Fruit fly (Drosophila melanogaster): ENCODE measurements around the gene CG2663.

dm6 chr3R:5429786-5430185 lies 25.9 kb upstream of the CG2663 start:
- TF ChIP-seq CG5204 (GFP tag; optimal IDR thresholded peaks at IDR 0.05) (no peak), Crg-1 (GFP tag; optimal IDR thresholded peaks at IDR 0.05) (no peak), CG12768 (GFP tag; optimal IDR thresholded peaks at IDR 0.05) (no peak), Mnt (GFP tag; optimal IDR thresholded peaks at IDR 0.05) (no peak), CG7045 (GFP tag; optimal IDR thresholded peaks at IDR 0.05) (no peak), cic (GFP tag; optimal IDR thresholded peaks at IDR 0.05) (no peak), kay (GFP tag; ENCODE audit: borderline replicate concordance) (no peak), CG1620 (GFP tag; optimal IDR thresholded peaks at IDR 0.05) (no peak), Clk (GFP tag; optimal IDR thresholded peaks at IDR 0.05) (no peak), CG11617 (GFP tag; optimal IDR thresholded peaks at IDR 0.05) (no peak)

Data from whole organism, adult.